In genomic region chrX:13781739-13782502, dm6 we compare ENCODE assay signal across 6 fruit fly cellular contexts.
A peak's percentile ranks its signal among the peaks of the same experiment; 100 is the strongest.
TF ChIP-seq lines count a peak whose summit lies in the region.

TSS of gene CtsB (minus strand) at chrX:13782170.
TSS of gene amrt (plus strand) at chrX:13782459.

- no peak for TF ChIP-seq CTCF in whole organism, embryonic (GFP tag; optimal IDR thresholded peaks at IDR 0.05; lab: Kevin White, UChicago)

TF ChIP-seq in Kc167, 6 proteins besides CTCF, POLR2A, EP300 and RAD21:
- peak; percentile 11 for TF ChIP-seq Sin3A (optimal IDR thresholded peaks at IDR 0.05; lab: Kevin White, UChicago)
- no peak for TF ChIP-seq insv (optimal IDR thresholded peaks at IDR 0.05; lab: Kevin White, UChicago)
TF ChIP-seq in Kc167: peak in this region for 1.

TF ChIP-seq in whole organism, adult, 20 proteins besides CTCF, POLR2A, EP300 and RAD21 (continues in another document):
- peak; percentile 19 for TF ChIP-seq Crg-1 (GFP tag; optimal IDR thresholded peaks at IDR 0.05; lab: Kevin White, UChicago)
- TF ChIP-seq CG11617 (GFP tag; optimal IDR thresholded peaks at IDR 0.05; lab: Kevin White, UChicago) = peak; percentile 94
- peak; percentile 58 to 74 for TF ChIP-seq cnc (optimal IDR thresholded peaks at IDR 0.05; lab: Kevin White, UChicago)
- TF ChIP-seq Clk (GFP tag; optimal IDR thresholded peaks at IDR 0.05; lab: Kevin White, UChicago) = peak; percentile 2
- no peak for TF ChIP-seq kay (GFP tag; lab: Kevin White, UChicago; ENCODE audit: borderline replicate concordance)
- peak; percentile 75 for TF ChIP-seq CG7101 (tag; optimal IDR thresholded peaks at IDR 0.05; lab: Kevin White, UChicago)
- TF ChIP-seq CG5204 (GFP tag; optimal IDR thresholded peaks at IDR 0.05; lab: Kevin White, UChicago) = peak; percentile 57
- peak; percentile 99 for TF ChIP-seq tj (GFP tag; optimal IDR thresholded peaks at IDR 0.05; lab: Kevin White, UChicago)
- peak; percentile 70 for TF ChIP-seq Mnt (GFP tag; optimal IDR thresholded peaks at IDR 0.05; lab: Kevin White, UChicago)
- TF ChIP-seq CG1620 (GFP tag; optimal IDR thresholded peaks at IDR 0.05; lab: Kevin White, UChicago) = peak; percentile 78
- TF ChIP-seq CG33017 (tag; optimal IDR thresholded peaks at IDR 0.05; lab: Kevin White, UChicago) = peak; percentile 32
- peak; percentile 89 for TF ChIP-seq bab1 (GFP tag; optimal IDR thresholded peaks at IDR 0.05; lab: Kevin White, UChicago)
- peak; percentile 90 for TF ChIP-seq Hr96 (GFP tag; optimal IDR thresholded peaks at IDR 0.05; lab: Kevin White, UChicago)
- TF ChIP-seq CG14711 (tag; optimal IDR thresholded peaks at IDR 0.05; lab: Kevin White, UChicago) = peak; percentile 44
- peak; percentile 75 for TF ChIP-seq cic (GFP tag; optimal IDR thresholded peaks at IDR 0.05; lab: Kevin White, UChicago)
- TF ChIP-seq CG12768 (GFP tag; optimal IDR thresholded peaks at IDR 0.05; lab: Kevin White, UChicago) = peak; percentile 49
- peak; percentile 75 for TF ChIP-seq ovo (GFP tag; optimal IDR thresholded peaks at IDR 0.05; lab: Kevin White, UChicago)

TF ChIP-seq in whole organism, embryonic, 481 proteins besides CTCF, POLR2A, EP300 and RAD21 (continues in another document):
- TF ChIP-seq CG32532 (GFP tag; IDR thresholded peaks at IDR 0.05; lab: Robert Waterston, UW) (peak; percentile 42; the same call in 1 of the 2 replicates), jumu (GFP tag; optimal IDR thresholded peaks at IDR 0.05; lab: Kevin White, UChicago) (peak; percentile 54), MTF-1 (GFP tag; optimal IDR thresholded peaks at IDR 0.05; lab: Kevin White, UChicago; ENCODE audit: borderline replicate concordance) (no peak), sisA (GFP tag; IDR thresholded peaks at IDR 0.05; lab: Robert Waterston, UW) (0 out of 2 replicates have a peak, but pooled peaks have one; percentile 5), Antp (GFP tag; optimal IDR thresholded peaks at IDR 0.05; lab: Kevin White, UChicago) (peak; percentile 45), CrebB (tag; optimal IDR thresholded peaks at IDR 0.05; lab: Kevin White, UChicago) (no peak), CG10979 (tag; optimal IDR thresholded peaks at IDR 0.05; lab: Kevin White, UChicago) (peak; percentile 38), CG8359 (GFP tag; optimal IDR thresholded peaks at IDR 0.05; lab: Kevin White, UChicago; ENCODE audit: borderline replicate concordance) (no peak), Blimp-1 (GFP tag; optimal IDR thresholded peaks at IDR 0.05; lab: Kevin White, UChicago) (no peak), Rfx (GFP tag; IDR thresholded peaks at IDR 0.05; lab: Robert Waterston, UW) (peak; percentile 71; the same call in 1 of the 2 replicates), YL-1 (GFP tag; optimal IDR thresholded peaks at IDR 0.05; lab: Kevin White, UChicago) (peak; percentile 51), CG8388 (GFP tag; optimal IDR thresholded peaks at IDR 0.05; lab: Kevin White, UChicago) (peak; percentile 12), CG12104 (GFP tag; optimal IDR thresholded peaks at IDR 0.05; lab: Kevin White, UChicago) (peak; percentile 9), CG32772 (GFP tag; IDR thresholded peaks at IDR 0.05; lab: Robert Waterston, UW) (no peak; the same call in 1 of the 2 replicates), gsb-n (tag; optimal IDR thresholded peaks at IDR 0.05; lab: Kevin White, UChicago) (no peak), Poxn (GFP tag; IDR thresholded peaks at IDR 0.05; lab: Robert Waterston, UW) (no peak), CG10147 (GFP tag; optimal IDR thresholded peaks at IDR 0.05; lab: Kevin White, UChicago) (peak; percentile 21)

TF ChIP-seq in whole organism, prepupa, 60 proteins besides CTCF, POLR2A, EP300 and RAD21 (continues in another document):
- peak; percentile 51 for TF ChIP-seq Ets21C (GFP tag; optimal IDR thresholded peaks at IDR 0.05; lab: Kevin White, UChicago)
- peak; percentile 72 for TF ChIP-seq lz (GFP tag; optimal IDR thresholded peaks at IDR 0.05; lab: Kevin White, UChicago)
- TF ChIP-seq eg (GFP tag; IDR thresholded peaks at IDR 0.05; lab: Robert Waterston, UW) = peak; percentile 86
- TF ChIP-seq OdsH (GFP tag; optimal IDR thresholded peaks at IDR 0.05; lab: Kevin White, UChicago) = peak; percentile 66
- TF ChIP-seq CG4318 (GFP tag; optimal IDR thresholded peaks at IDR 0.05; lab: Kevin White, UChicago) = no peak
- peak; percentile 58 for TF ChIP-seq CG34406 (GFP tag; optimal IDR thresholded peaks at IDR 0.05; lab: Kevin White, UChicago)
- TF ChIP-seq CG11902 (GFP tag; optimal IDR thresholded peaks at IDR 0.05; lab: Kevin White, UChicago) = no peak
- TF ChIP-seq Sox102F (GFP tag; optimal IDR thresholded peaks at IDR 0.05; lab: Kevin White, UChicago) = peak; percentile 46
- TF ChIP-seq CG7368 (GFP tag; optimal IDR thresholded peaks at IDR 0.05; lab: Kevin White, UChicago) = peak; percentile 31
- TF ChIP-seq Eip75B (GFP tag; optimal IDR thresholded peaks at IDR 0.05; lab: Kevin White, UChicago) = peak; percentile 67
- TF ChIP-seq Lpt (GFP tag; optimal IDR thresholded peaks at IDR 0.05; lab: Kevin White, UChicago) = peak; percentile 32
- TF ChIP-seq CG3919 (GFP tag; optimal IDR thresholded peaks at IDR 0.05; lab: Kevin White, UChicago) = peak; percentile 59
- TF ChIP-seq CG16779 (tag; optimal IDR thresholded peaks at IDR 0.05; lab: Kevin White, UChicago) = peak; percentile 52
- peak; percentile 63 for TF ChIP-seq topi (GFP tag; optimal IDR thresholded peaks at IDR 0.05; lab: Kevin White, UChicago)
- peak; percentile 55 for TF ChIP-seq CG3032 (tag; optimal IDR thresholded peaks at IDR 0.05; lab: Kevin White, UChicago)
- TF ChIP-seq CG32006 (GFP tag; optimal IDR thresholded peaks at IDR 0.05; lab: Kevin White, UChicago) = peak; percentile 64
- TF ChIP-seq fkh (GFP tag; optimal IDR thresholded peaks at IDR 0.05; lab: Kevin White, UChicago) = peak; percentile 31
- TF ChIP-seq fd85E (GFP tag; optimal IDR thresholded peaks at IDR 0.05; lab: Kevin White, UChicago) = no peak
- peak; percentile 36 for TF ChIP-seq Sox15 (GFP tag; optimal IDR thresholded peaks at IDR 0.05; lab: Kevin White, UChicago)

TF ChIP-seq in whole organism, pupa, 21 proteins besides CTCF, POLR2A, EP300 and RAD21 (continues in another document):
- peak; percentile 71 for TF ChIP-seq CG14655 (GFP tag; optimal IDR thresholded peaks at IDR 0.05; lab: Kevin White, UChicago)
- TF ChIP-seq CG17806 (tag; optimal IDR thresholded peaks at IDR 0.05; lab: Kevin White, UChicago) = peak; percentile 35
- TF ChIP-seq D1 (tag; optimal IDR thresholded peaks at IDR 0.05; lab: Kevin White, UChicago) = no peak
- peak; percentile 64 for TF ChIP-seq gl (tag; optimal IDR thresholded peaks at IDR 0.05; lab: Kevin White, UChicago)
- peak; percentile 86 for TF ChIP-seq CG4496 (GFP tag; IDR thresholded peaks at IDR 0.05; lab: Robert Waterston, UW)
- TF ChIP-seq CG8301 (tag; optimal IDR thresholded peaks at IDR 0.05; lab: Kevin White, UChicago) = peak; percentile 43
- peak; percentile 49 for TF ChIP-seq CG34367 (tag; optimal IDR thresholded peaks at IDR 0.05; lab: Kevin White, UChicago)
- peak; percentile 80 for TF ChIP-seq CG12605 (GFP tag; IDR thresholded peaks at IDR 0.05; lab: Robert Waterston, UW)
- TF ChIP-seq CG10348 (GFP tag; IDR thresholded peaks at IDR 0.05; lab: Robert Waterston, UW) = no peak
- peak; percentile 31; the same call in 1 of the 2 replicates for TF ChIP-seq CG32121 (GFP tag; IDR thresholded peaks at IDR 0.05; lab: Robert Waterston, UW)
- TF ChIP-seq Pif1A (GFP tag; optimal IDR thresholded peaks at IDR 0.05; lab: Kevin White, UChicago) = peak; percentile 57
- TF ChIP-seq CG13204 (GFP tag; optimal IDR thresholded peaks at IDR 0.05; lab: Kevin White, UChicago) = no peak
- peak; percentile 64 for TF ChIP-seq Snoo (tag; optimal IDR thresholded peaks at IDR 0.05; lab: Kevin White, UChicago)
- TF ChIP-seq EcR (GFP tag; optimal IDR thresholded peaks at IDR 0.05; lab: Kevin White, UChicago) = peak; percentile 15
- TF ChIP-seq fd96Ca (GFP tag; IDR thresholded peaks at IDR 0.05; lab: Robert Waterston, UW) = no peak; the same call in 2 of the 3 replicates
- TF ChIP-seq Ets98B (GFP tag; IDR thresholded peaks at IDR 0.05; lab: Robert Waterston, UW) = peak; percentile 44; the same call in 1 of the 2 replicates
- peak; percentile 63 for TF ChIP-seq CG8159 (tag; optimal IDR thresholded peaks at IDR 0.05; lab: Kevin White, UChicago)
- TF ChIP-seq CG9948 (tag; optimal IDR thresholded peaks at IDR 0.05; lab: Kevin White, UChicago) = peak; percentile 27
- peak; percentile 55; the same call in 1 of the 2 replicates for TF ChIP-seq rn (GFP tag; IDR thresholded peaks at IDR 0.05; lab: Robert Waterston, UW)
- peak; percentile 25 for TF ChIP-seq Pif1B (GFP tag; optimal IDR thresholded peaks at IDR 0.05; lab: Kevin White, UChicago)

TF ChIP-seq in whole organism, wandering third instar larva, 38 proteins besides CTCF, POLR2A, EP300 and RAD21 (continues in another document):
- TF ChIP-seq OdsH (GFP tag; optimal IDR thresholded peaks at IDR 0.05; lab: Kevin White, UChicago) (peak; percentile 31), h (GFP tag; optimal IDR thresholded peaks at IDR 0.05; lab: Kevin White, UChicago) (peak; percentile 64), dmrt93B (GFP tag; optimal IDR thresholded peaks at IDR 0.05; lab: Kevin White, UChicago) (peak; percentile 55), pan (optimal IDR thresholded peaks at IDR 0.05; lab: Kevin White, UChicago) (no peak), dl (GFP tag; optimal IDR thresholded peaks at IDR 0.05; lab: Kevin White, UChicago; ENCODE audit: insufficient read depth in 1 of 2, partially characterized antibody in 2 of 2) (no peak), CG9705 (GFP tag; optimal IDR thresholded peaks at IDR 0.05; lab: Kevin White, UChicago) (peak; percentile 57), woc (GFP tag; optimal IDR thresholded peaks at IDR 0.05; lab: Kevin White, UChicago) (peak; percentile 93), dsf (GFP tag; optimal IDR thresholded peaks at IDR 0.05; lab: Kevin White, UChicago; ENCODE audit: borderline replicate concordance) (no peak), tai (GFP tag; optimal IDR thresholded peaks at IDR 0.05; lab: Kevin White, UChicago) (peak; percentile 46), Myc (optimal IDR thresholded peaks at IDR 0.05; lab: Kevin White, UChicago) (peak; percentile 7), foxo (GFP tag; optimal IDR thresholded peaks at IDR 0.05; lab: Kevin White, UChicago) (peak in 1 of 2 experiments; percentile 69), rgr (GFP tag; optimal IDR thresholded peaks at IDR 0.05; lab: Kevin White, UChicago) (peak; percentile 55), psq (GFP tag; optimal IDR thresholded peaks at IDR 0.05; lab: Kevin White, UChicago) (peak; percentile 37), Dif (GFP tag; optimal IDR thresholded peaks at IDR 0.05; lab: Kevin White, UChicago; ENCODE audit: partially characterized antibody) (no peak), br (GFP tag; optimal IDR thresholded peaks at IDR 0.05; lab: Kevin White, UChicago) (peak; percentile 45), Sp1 (GFP tag; optimal IDR thresholded peaks at IDR 0.05; lab: Kevin White, UChicago) (peak; percentile 75), usp (GFP tag; optimal IDR thresholded peaks at IDR 0.05; lab: Kevin White, UChicago) (no peak), GATAd (GFP tag; optimal IDR thresholded peaks at IDR 0.05; lab: Kevin White, UChicago) (peak; percentile 38), jim (GFP tag; optimal IDR thresholded peaks at IDR 0.05; lab: Kevin White, UChicago) (peak; percentile 58), Hnf4 (GFP tag; optimal IDR thresholded peaks at IDR 0.05; lab: Kevin White, UChicago) (peak; percentile 64), HLH106 (tag; optimal IDR thresholded peaks at IDR 0.05; lab: Kevin White, UChicago) (peak; percentile 64)
